Fruit fly (Drosophila melanogaster): ENCODE measurements around the gene synr.

The synr gene

DNA sequence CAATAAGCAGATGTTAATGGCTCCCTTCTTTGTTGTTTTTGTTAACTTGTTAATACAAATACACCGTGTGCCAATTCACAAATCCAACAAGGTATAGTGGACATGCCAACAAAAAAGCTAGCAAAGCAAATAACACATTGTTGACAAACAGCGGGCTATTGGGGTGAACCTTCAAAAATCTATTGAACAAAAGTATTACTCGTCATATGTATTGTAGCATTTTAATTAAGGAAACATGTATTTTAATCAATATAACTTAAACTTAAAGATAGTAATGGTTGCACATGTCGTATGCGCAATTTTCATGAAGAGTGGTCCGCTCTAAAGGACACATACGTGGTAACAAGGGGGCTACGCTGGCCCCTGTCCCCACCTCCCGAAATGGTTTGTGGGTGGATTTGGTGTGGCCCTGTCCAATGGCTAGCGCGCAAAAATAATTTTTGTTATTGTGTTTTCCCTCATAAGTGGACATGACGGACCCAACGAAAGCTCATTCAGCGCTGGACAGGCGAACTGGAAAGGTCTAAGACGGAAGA lies at the start of gene synr:
Gene synr (plus strand): TSS at position 486 of the 536 bp plus-strand sequence.
- TF ChIP-seq CG17801 (GFP tag; optimal IDR thresholded peaks at IDR 0.05; ENCODE audit: partially characterized antibody): no peak

- no peak for TF ChIP-seq CG17801 (GFP tag; optimal IDR thresholded peaks at IDR 0.05; ENCODE audit: partially characterized antibody)
These were observed 48.9 kb upstream of the synr start for dm6 chr2L:4893612-4894011.

dm6 chr2L:4895902-4896301 lies 46.6 kb upstream of the synr start:
- no peak for TF ChIP-seq CG17801 (GFP tag; optimal IDR thresholded peaks at IDR 0.05; ENCODE audit: partially characterized antibody)

DNA sequence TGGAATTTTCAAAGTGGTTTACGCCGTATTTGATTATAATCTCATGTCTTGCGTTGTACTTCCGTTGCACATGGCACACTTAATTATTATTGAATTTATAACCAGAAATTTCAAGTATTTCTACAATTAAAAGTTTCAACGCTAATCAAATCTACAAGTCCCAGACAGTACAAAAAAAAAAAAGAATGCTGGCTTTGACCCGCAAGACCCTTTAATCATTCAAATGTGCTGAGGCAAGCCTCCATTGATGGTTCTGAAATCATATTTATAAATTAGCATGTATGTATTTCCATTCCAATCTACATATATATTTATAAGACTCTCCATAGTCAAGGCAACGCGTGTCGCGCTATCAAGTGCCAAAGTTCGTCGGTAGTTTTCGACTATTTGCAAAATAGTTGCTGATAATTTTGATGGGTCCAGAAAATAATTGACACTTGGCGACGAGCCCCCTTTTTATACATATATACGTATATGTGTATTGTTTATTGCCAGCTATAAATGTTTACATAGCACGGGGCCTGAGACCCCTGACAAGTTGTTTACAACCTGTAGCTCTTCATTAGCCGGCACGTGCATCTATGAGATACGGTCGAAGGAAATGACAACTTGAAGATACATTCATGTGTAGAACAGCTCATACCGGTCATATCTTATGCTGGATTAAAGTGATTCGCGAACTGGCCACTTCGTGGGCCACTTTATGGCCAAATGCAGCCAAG lies 45.9 kb upstream of the synr start:
- TF ChIP-seq CG17801 (GFP tag; optimal IDR thresholded peaks at IDR 0.05; ENCODE audit: partially characterized antibody): no peak

DNA sequence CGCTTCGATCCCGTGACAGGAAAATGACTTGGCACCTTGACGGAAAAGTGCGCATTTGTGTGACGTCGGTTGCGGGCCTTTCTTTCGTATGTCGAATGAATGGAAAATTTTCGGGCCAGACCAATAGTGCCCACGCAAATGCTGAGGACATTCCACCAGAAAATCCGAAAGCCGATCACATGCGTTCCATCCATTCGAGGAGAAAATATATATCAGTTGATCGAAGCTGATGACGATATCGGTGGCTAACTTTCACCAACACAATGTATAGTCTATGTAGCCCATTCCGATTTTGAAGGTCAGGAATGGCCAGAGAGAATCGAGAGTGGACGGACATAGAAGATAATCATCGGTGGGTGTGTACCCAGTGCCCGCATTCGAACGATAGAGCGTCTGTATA lies 44.4 kb upstream of the synr start:
- TF ChIP-seq CG17801 (GFP tag; optimal IDR thresholded peaks at IDR 0.05; ENCODE audit: partially characterized antibody): no peak

dm6 chr2L:4899599-4900559 lies 42.7 kb upstream of the synr start:
- TF ChIP-seq CG17801 (GFP tag; optimal IDR thresholded peaks at IDR 0.05; ENCODE audit: partially characterized antibody): no peak

dm6 chr2L:4903838-4904237 lies 38.7 kb upstream of the synr start:
- TF ChIP-seq CG17801 (GFP tag; optimal IDR thresholded peaks at IDR 0.05; ENCODE audit: partially characterized antibody): no peak

DNA sequence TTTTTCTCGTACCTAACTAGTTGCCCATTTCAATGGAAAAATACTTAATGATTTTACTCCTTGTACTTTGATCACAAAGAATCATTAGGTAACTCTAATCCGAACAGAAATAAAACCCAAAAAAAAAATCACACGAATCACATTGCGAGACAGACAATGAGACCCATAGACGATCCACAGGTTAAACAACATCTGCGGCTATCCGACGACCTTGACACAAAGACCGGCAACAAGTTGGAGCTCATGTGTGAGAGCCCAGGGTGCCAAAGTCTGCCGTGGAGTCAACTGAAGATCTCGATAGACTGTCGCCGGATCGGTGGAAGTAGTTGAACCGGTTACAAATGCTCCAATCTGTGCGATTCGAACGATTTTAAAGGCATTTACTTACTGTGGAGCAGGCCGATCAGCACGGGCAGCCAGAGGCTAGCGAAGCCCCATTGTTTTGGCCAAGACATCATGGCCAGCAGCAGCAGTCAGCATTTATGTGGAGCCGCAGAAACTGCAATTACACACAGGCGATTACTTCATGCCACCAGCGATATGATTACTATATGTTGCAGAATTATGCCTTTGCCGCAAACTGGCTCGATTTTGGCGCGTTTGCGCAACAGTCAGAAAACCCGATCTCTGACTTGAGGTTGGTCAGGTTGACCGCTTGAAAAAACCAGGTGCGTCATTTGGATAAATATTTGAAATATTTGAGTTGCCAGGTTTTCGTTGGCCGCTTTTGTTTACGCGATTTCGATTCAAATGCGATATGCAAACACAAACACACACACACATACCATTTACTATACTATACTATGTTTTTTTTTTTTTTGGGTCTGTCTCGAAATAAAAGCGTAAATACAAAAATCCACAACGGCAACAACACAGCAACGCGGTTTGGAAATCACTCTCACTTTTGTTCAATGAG lies 36.9 kb upstream of the synr start:
- TF ChIP-seq CG17801 (GFP tag; optimal IDR thresholded peaks at IDR 0.05; ENCODE audit: partially characterized antibody): no peak

- TF ChIP-seq CG17801 (GFP tag; optimal IDR thresholded peaks at IDR 0.05; ENCODE audit: partially characterized antibody): peak; percentile 64
These were observed 35.8 kb upstream of the synr start, which contains the start of gene snsl for dm6 chr2L:4906546-4907250. Gene snsl, minus strand, starts transcription at chr2L:4906762.

- TF ChIP-seq CG17801 (GFP tag; optimal IDR thresholded peaks at IDR 0.05; ENCODE audit: partially characterized antibody): peak; percentile 79
These were observed 34.6 kb upstream of the synr start for dm6 chr2L:4907986-4908385.

dm6 chr2L:4915715-4916153 lies 26.8 kb upstream of the synr start:
- TF ChIP-seq CG17801 (GFP tag; optimal IDR thresholded peaks at IDR 0.05; ENCODE audit: partially characterized antibody): peak; percentile 99

dm6 chr2L:4916738-4917137 lies 25.8 kb upstream of the synr start:
- no peak for TF ChIP-seq CG17801 (GFP tag; optimal IDR thresholded peaks at IDR 0.05; ENCODE audit: partially characterized antibody)

- TF ChIP-seq CG17801 (GFP tag; optimal IDR thresholded peaks at IDR 0.05; ENCODE audit: partially characterized antibody): no peak
These were observed 14.2 kb upstream of the synr start for dm6 chr2L:4928340-4928739.

DNA sequence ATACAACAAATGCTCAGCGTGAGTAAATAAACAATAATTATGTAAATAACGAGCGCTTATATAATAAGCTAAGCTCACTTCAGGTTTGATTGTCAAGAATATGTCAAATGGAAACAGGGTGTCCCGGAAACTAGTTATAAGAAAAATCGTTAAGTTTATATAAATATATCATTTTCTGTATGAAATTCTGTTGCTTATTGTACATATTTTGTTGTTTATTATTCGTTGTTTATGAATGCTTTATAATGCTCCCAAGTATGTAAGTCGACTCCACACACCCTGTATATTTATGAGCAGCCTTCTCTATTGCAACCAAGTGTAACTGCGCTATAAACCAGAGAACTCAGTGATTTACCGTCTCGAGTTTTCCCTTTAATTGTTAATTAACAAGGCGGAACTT lies 12.0 kb upstream of the synr start:
- TF ChIP-seq CG17801 (GFP tag; optimal IDR thresholded peaks at IDR 0.05; ENCODE audit: partially characterized antibody): no peak

Measured in ovary, adult (tissue).